Worm (Caenorhabditis elegans) whole organism, L2 larva: Measurements from ENCODE around the gene T12E12.6.

Experiments
- alr-1 ChIP-seq: fragments of 150-350 bp; optimal IDR thresholded peaks from 2 replicates; lab custom pipeline; 2014; ENCODE audit warnings: missing biosample characterization, missing genetic modification characterization
- lin-39 ChIP-seq: fragments of 150-350 bp; optimal IDR thresholded peaks from 2 replicates; lab custom pipeline; 2014; ENCODE audit warnings: missing biosample characterization, missing genetic modification reagents, missing genetic modification characterization
- nhr-12 ChIP-seq: fragments of 150-350 bp; optimal IDR thresholded peaks from 2 replicates; lab custom pipeline; 2014; ENCODE audit warnings: missing biosample characterization, missing genetic modification characterization
- nhr-129 ChIP-seq: fragments of 150-350 bp; optimal IDR thresholded peaks from 2 replicates; lab custom pipeline; 2014; ENCODE audit warnings: missing biosample characterization, missing genetic modification characterization

ce11 chrIV:5582760-5583159 is 8.8 kb upstream of the T12E12.6 start:
- TF ChIP-seq nhr-129 (tag; lab: Kevin White, UChicago) (no peak), nhr-12 (tag; lab: Kevin White, UChicago) (no peak), alr-1 (no peak), lin-39 (tag; lab: Kevin White, UChicago) (no peak)
